Worm (Caenorhabditis elegans) whole organism, young adult: ENCODE data around the gene F08F3.6.

ENCODE experiments used
- B0019.2 ChIP-seq: fragments of 200-800 bp; sonication (Bioruptor generic); conservative IDR thresholded peaks from 2 replicates; pipeline ENCODE4 v1.3.6; 2022; ENCODE audit warnings: missing genetic modification reagents, missing genetic modification characterization, missing compliant biosample characterization
- F10E7.11 ChIP-seq: sonication (generic microtip); optimal IDR thresholded peaks from 2 replicates; lab custom pipeline; 2017; ENCODE audit warnings: mild to moderate bottlenecking, missing genetic modification characterization, moderate library complexity, missing compliant biosample characterization
- F22D6.2 ChIP-seq: sonication (generic microtip); optimal IDR thresholded peaks from 2 replicates; lab custom pipeline; 2016; ENCODE audit warnings: mild to moderate bottlenecking, missing genetic modification characterization, missing compliant biosample characterization
- F23B12.7 ChIP-seq: sonication (generic microtip); optimal IDR thresholded peaks from 2 replicates; lab custom pipeline; 2017; ENCODE audit warnings: missing genetic modification characterization, mild to moderate bottlenecking, missing compliant biosample characterization, antibody characterized with exemption, moderate library complexity; ENCODE audit not compliant: insufficient read depth
- F37B4.10 ChIP-seq: fragments of 200-800 bp; sonication (Bioruptor generic); IDR thresholded peaks from 2 replicates; pipeline ENCODE4 v1.3.6; 2022; ENCODE audit warnings: missing genetic modification characterization, missing compliant biosample characterization
- F49E8.2 ChIP-seq: sonication (generic microtip); optimal IDR thresholded peaks from 3 replicates; lab custom pipeline; 2017; ENCODE audit warnings: missing genetic modification characterization, mild to moderate bottlenecking, missing compliant biosample characterization, antibody characterized with exemption, moderate library complexity; ENCODE audit not compliant: insufficient read depth
- F52B5.7 ChIP-seq: sonication (generic microtip); optimal IDR thresholded peaks from 2 replicates; lab custom pipeline; 2016; ENCODE audit warnings: mild to moderate bottlenecking, missing genetic modification characterization, missing compliant biosample characterization
- F57C9.4 ChIP-seq: sonication (generic microtip); optimal IDR thresholded peaks from 2 replicates; lab custom pipeline; 2017; ENCODE audit warnings: mild to moderate bottlenecking, missing genetic modification characterization, missing compliant biosample characterization
- T07F8.4 ChIP-seq: sonication (generic microtip); optimal IDR thresholded peaks from 2 replicates; lab custom pipeline; 2016; ENCODE audit warnings: mild to moderate bottlenecking, missing genetic modification characterization, moderate library complexity, missing compliant biosample characterization
- T26A5.8 ChIP-seq: sonication (generic microtip); optimal IDR thresholded peaks from 2 replicates; lab custom pipeline; 2016; ENCODE audit warnings: missing genetic modification characterization, missing compliant biosample characterization
- Y53F4B.3 ChIP-seq: fragments of 200-800 bp; sonication (Bioruptor generic); IDR thresholded peaks from 2 replicates; pipeline ENCODE4 v1.3.6; 2022; ENCODE audit warnings: missing genetic modification reagents, missing genetic modification characterization, missing compliant biosample characterization
- Y79H2A.3 ChIP-seq: fragments of 200-800 bp; sonication (Bioruptor generic); conservative IDR thresholded peaks from 2 replicates; pipeline ENCODE4 v1.3.6; 2022; ENCODE audit warnings: missing genetic modification reagents, missing genetic modification characterization, missing compliant biosample characterization
- Y95B8A.8 ChIP-seq: fragments of 200-800 bp; sonication (Bioruptor generic); IDR thresholded peaks from 2 replicates; pipeline ENCODE4 v1.3.6; 2022; ENCODE audit warnings: missing genetic modification reagents, missing genetic modification characterization, missing compliant biosample characterization
- akir-1 ChIP-seq: fragments of 200-800 bp; sonication (Bioruptor generic); optimal IDR thresholded peaks from 2 replicates; lab custom pipeline; 2018; ENCODE audit warnings: mild to moderate bottlenecking, missing genetic modification characterization, moderate library complexity, missing compliant biosample characterization
- aptf-2 ChIP-seq: fragments of 200-800 bp; sonication (Bioruptor generic); conservative IDR thresholded peaks from 2 replicates; pipeline ENCODE4 v1.3.6; 2022; ENCODE audit warnings: missing genetic modification reagents, missing genetic modification characterization, missing compliant biosample characterization
- aptf-3 ChIP-seq: fragments of 200-800 bp; sonication (Bioruptor generic); IDR thresholded peaks from 2 replicates; pipeline ENCODE4 v1.3.6; 2022; ENCODE audit warnings: missing genetic modification characterization, missing compliant biosample characterization
- bed-1 ChIP-seq: fragments of 200-800 bp; sonication (Bioruptor generic); IDR thresholded peaks from 2 replicates; pipeline ENCODE4 v1.3.6; 2022; ENCODE audit warnings: missing genetic modification reagents, missing genetic modification characterization, missing compliant biosample characterization
- ccch-3 ChIP-seq: fragments of 200-800 bp; sonication (Bioruptor generic); optimal IDR thresholded peaks from 2 replicates; lab custom pipeline; 2018; ENCODE audit warnings: mild to moderate bottlenecking, missing genetic modification characterization, missing compliant biosample characterization
- cebp-1 ChIP-seq, 2 experiments: fragments of 200-800 bp in 1 of 2; sonication (Bioruptor generic) in 1 of 2; sonication (generic microtip) in 1 of 2; IDR thresholded peaks in 1 of 2; optimal IDR thresholded peaks in 1 of 2; 2 replicates each; pipeline versions ENCODE4 v1.3.6 to Lab custom; 2017 to 2022; ENCODE audit warnings: missing compliant biosample characterization in 2 of 2, missing genetic modification characterization in 2 of 2, mild to moderate bottlenecking in 1 of 2, missing genetic modification reagents in 1 of 2, moderate library complexity in 1 of 2
- ceh-91 ChIP-seq: fragments of 200-800 bp; sonication (Bioruptor generic); IDR thresholded peaks from 2 replicates; pipeline ENCODE4 v1.3.6; 2022; ENCODE audit warnings: missing genetic modification reagents, missing genetic modification characterization, missing compliant biosample characterization
- efl-1 ChIP-seq: fragments of 150-350 bp; optimal IDR thresholded peaks from 2 replicates; lab custom pipeline; 2014; ENCODE audit warnings: missing biosample characterization, missing genetic modification reagents, missing genetic modification characterization
- hlh-26 ChIP-seq: fragments of 200-800 bp; sonication (Bioruptor generic); conservative IDR thresholded peaks from 2 replicates; pipeline ENCODE4 v1.3.6; 2022; ENCODE audit warnings: missing genetic modification reagents, missing genetic modification characterization, missing compliant biosample characterization
- hmg-20 ChIP-seq: fragments of 200-800 bp; sonication (Bioruptor generic); IDR thresholded peaks from 2 replicates; pipeline ENCODE4 v1.3.6; 2022; ENCODE audit warnings: missing genetic modification reagents, missing genetic modification characterization, missing compliant biosample characterization
- hrde-1 ChIP-seq: sonication (generic microtip); optimal IDR thresholded peaks from 2 replicates; lab custom pipeline; 2016; ENCODE audit warnings: missing genetic modification characterization, mild to moderate bottlenecking, missing compliant biosample characterization, moderate library complexity, missing genotype, missing genetic modification reagents, borderline replicate concordance
- let-607 ChIP-seq, 2 experiments: fragments of 200-800 bp in 1 of 2; sonication (Bioruptor generic) in 1 of 2; sonication (generic microtip) in 1 of 2; optimal IDR thresholded peaks; 2 replicates each; lab custom pipeline; 2016 to 2018; ENCODE audit warnings: mild to moderate bottlenecking in 2 of 2, missing compliant biosample characterization in 2 of 2, missing genetic modification characterization in 2 of 2, moderate library complexity in 2 of 2, missing genotype in 1 of 2
- lin-26 ChIP-seq: fragments of 200-800 bp; sonication (Bioruptor generic); IDR thresholded peaks from 2 replicates; pipeline ENCODE4 v1.3.6; 2022; ENCODE audit warnings: missing genetic modification reagents, missing genetic modification characterization, missing compliant biosample characterization
- lin-35 ChIP-seq, 3 experiments: fragments of 150-350 bp in 2 of 3; sonication (generic microtip) in 1 of 3; optimal IDR thresholded peaks; 2 replicates each; lab custom pipeline; 2014 to 2018; ENCODE audit warnings: missing biosample characterization in 3 of 3, missing genetic modification characterization in 3 of 3, missing genetic modification reagents in 3 of 3
- lin-54 ChIP-seq: fragments of 200-800 bp; sonication (Bioruptor generic); optimal IDR thresholded peaks from 2 replicates; lab custom pipeline; 2018; ENCODE audit warnings: mild to moderate bottlenecking, missing genetic modification characterization, missing compliant biosample characterization
- lir-1 ChIP-seq: fragments of 200-800 bp; sonication (Bioruptor generic); conservative IDR thresholded peaks from 2 replicates; pipeline ENCODE4 v1.3.6; 2022; ENCODE audit warnings: missing genetic modification reagents, missing genetic modification characterization, missing compliant biosample characterization
- lsy-27 ChIP-seq: sonication (generic microtip); optimal IDR thresholded peaks from 2 replicates; lab custom pipeline; 2017; ENCODE audit warnings: missing genetic modification characterization, mild to moderate bottlenecking, missing compliant biosample characterization, antibody characterized with exemption, missing genotype, borderline replicate concordance; ENCODE audit not compliant: insufficient read depth
- madf-6 ChIP-seq: fragments of 200-800 bp; sonication (Bioruptor generic); IDR thresholded peaks from 2 replicates; pipeline ENCODE4 v1.3.6; 2022; ENCODE audit warnings: missing genetic modification reagents, missing genetic modification characterization, missing compliant biosample characterization
- madf-8 ChIP-seq: fragments of 200-800 bp; sonication (Bioruptor generic); conservative IDR thresholded peaks from 2 replicates; pipeline ENCODE4 v1.3.6; 2022; ENCODE audit warnings: missing genetic modification reagents, missing genetic modification characterization, missing compliant biosample characterization
- mxl-1 ChIP-seq: sonication (generic microtip); optimal IDR thresholded peaks from 2 replicates; lab custom pipeline; 2016; ENCODE audit warnings: missing genetic modification characterization, missing compliant biosample characterization
- nhr-27 ChIP-seq: fragments of 200-800 bp; sonication (Bioruptor generic); optimal IDR thresholded peaks from 2 replicates; lab custom pipeline; 2018; ENCODE audit warnings: mild to moderate bottlenecking, missing genetic modification characterization, moderate library complexity, missing compliant biosample characterization
- nhr-90 ChIP-seq: sonication (generic microtip); optimal IDR thresholded peaks from 2 replicates; lab custom pipeline; 2016; ENCODE audit warnings: missing genotype, mild to moderate bottlenecking, missing genetic modification characterization, missing compliant biosample characterization
- rcor-1 ChIP-seq: fragments of 200-800 bp; sonication (Bioruptor generic); IDR thresholded peaks from 2 replicates; pipeline ENCODE4 v1.3.6; 2022; ENCODE audit warnings: missing genetic modification reagents, missing genetic modification characterization, missing compliant biosample characterization
- rec-8 ChIP-seq, 2 experiments: sonication (generic microtip); optimal IDR thresholded peaks; 2 replicates each; lab custom pipeline; 2016; ENCODE audit warnings: mild to moderate bottlenecking in 2 of 2, missing genetic modification characterization in 2 of 2, missing genetic modification reagents in 2 of 2, missing genotype in 2 of 2, missing biosample characterization in 1 of 2, missing compliant biosample characterization in 1 of 2, moderate library complexity in 1 of 2
- repo-1 ChIP-seq: sonication (generic microtip); optimal IDR thresholded peaks from 2 replicates; lab custom pipeline; 2017; ENCODE audit warnings: mild to moderate bottlenecking, missing genetic modification characterization, missing compliant biosample characterization
- sea-2 ChIP-seq: fragments of 200-800 bp; sonication (Bioruptor generic); IDR thresholded peaks from 2 replicates; pipeline ENCODE4 v1.3.6; 2022; ENCODE audit warnings: missing genetic modification characterization, missing compliant biosample characterization
- tlf-1 ChIP-seq: fragments of 200-800 bp; sonication (Bioruptor generic); optimal IDR thresholded peaks from 2 replicates; lab custom pipeline; 2018; ENCODE audit warnings: mild to moderate bottlenecking, missing genetic modification characterization, missing compliant biosample characterization
- ztf-18 ChIP-seq: sonication (generic microtip); optimal IDR thresholded peaks from 2 replicates; lab custom pipeline; 2016; ENCODE audit warnings: missing genotype, mild to moderate bottlenecking, missing genetic modification characterization, missing compliant biosample characterization
- ztf-26 ChIP-seq: sonication (generic microtip); optimal IDR thresholded peaks from 2 replicates; lab custom pipeline; 2017; ENCODE audit warnings: missing genetic modification characterization, missing compliant biosample characterization
- ztf-6 ChIP-seq: fragments of 200-800 bp; sonication (Bioruptor generic); IDR thresholded peaks from 2 replicates; pipeline ENCODE4 v1.3.6; 2022; ENCODE audit warnings: missing genetic modification reagents, missing genetic modification characterization, missing compliant biosample characterization

Gene F08F3.6

ce11 chrV:5433020-5433419 lies 13.2 kb upstream of the F08F3.6 start, which contains the start of gene acl-6 (continued):
- no peak for TF ChIP-seq ccch-3 (GFP tag; lab: Kevin White, UChicago)
- no peak for TF ChIP-seq nhr-27 (tag; lab: Kevin White, UChicago)
- no peak for TF ChIP-seq rcor-1 (GFP tag; lab: Robert Waterston, UW)
- no peak for TF ChIP-seq hrde-1 (tag; lab: Kevin White, UChicago)
- TF ChIP-seq F23B12.7 (tag; lab: Kevin White, UChicago): peak; percentile 60
- TF ChIP-seq efl-1 (GFP tag; lab: Kevin White, UChicago): peak; percentile 43
- no peak for TF ChIP-seq ztf-26 (tag; lab: Kevin White, UChicago)
- no peak for TF ChIP-seq sea-2 (GFP tag; lab: Robert Waterston, UW)
- TF ChIP-seq lir-1 (GFP tag; lab: Robert Waterston, UW): no peak
- no peak for TF ChIP-seq B0019.2 (GFP tag; lab: Robert Waterston, UW)
- TF ChIP-seq lsy-27 (tag; lab: Kevin White, UChicago): no peak
- TF ChIP-seq Y79H2A.3 (GFP tag; lab: Robert Waterston, UW): no peak
- no peak for TF ChIP-seq F37B4.10 (GFP tag; lab: Robert Waterston, UW)
- TF ChIP-seq repo-1 (tag; lab: Kevin White, UChicago): no peak
- TF ChIP-seq ztf-6 (GFP tag; lab: Robert Waterston, UW): no peak
- TF ChIP-seq lin-26: no peak
- TF ChIP-seq hlh-26 (GFP tag; lab: Robert Waterston, UW): no peak
- no peak for TF ChIP-seq F49E8.2
- no peak for TF ChIP-seq Y95B8A.8 (GFP tag; lab: Robert Waterston, UW)
- no peak for TF ChIP-seq Y53F4B.3 (GFP tag; lab: Robert Waterston, UW)
- no peak for TF ChIP-seq T07F8.4 (tag; lab: Kevin White, UChicago)
- no peak for TF ChIP-seq aptf-3 (GFP tag; lab: Robert Waterston, UW)
- no peak for TF ChIP-seq bed-1
- no peak for TF ChIP-seq F10E7.11 (tag; lab: Kevin White, UChicago)
- no peak for TF ChIP-seq rec-8 (tag; optimal IDR thresholded peaks at IDR 0.05; lab: Kevin White, UChicago)
- TF ChIP-seq madf-6: no peak
- no peak for TF ChIP-seq cebp-1 (GFP tag; IDR thresholded peaks at IDR 0.05; lab: Robert Waterston, UW)
- TF ChIP-seq cebp-1 (tag; optimal IDR thresholded peaks at IDR 0.05; lab: Kevin White, UChicago): peak; percentile 51
- no peak for TF ChIP-seq tlf-1 (GFP tag; lab: Kevin White, UChicago)
- peak; percentile 1 for TF ChIP-seq nhr-90
- TF ChIP-seq F57C9.4 (tag; lab: Kevin White, UChicago): no peak
- no peak for TF ChIP-seq T26A5.8 (tag; lab: Kevin White, UChicago)
- no peak for TF ChIP-seq F22D6.2 (tag; lab: Kevin White, UChicago)
- TF ChIP-seq lin-35 (GFP tag; optimal IDR thresholded peaks at IDR 0.05; lab: Kevin White, UChicago): peak in 1 of 3 experiments; percentile 73
- TF ChIP-seq akir-1: no peak
- TF ChIP-seq ztf-18: peak; percentile 30
- no peak for TF ChIP-seq hmg-20 (GFP tag; lab: Robert Waterston, UW)
- TF ChIP-seq mxl-1: no peak
- no peak for TF ChIP-seq aptf-2 (GFP tag; lab: Robert Waterston, UW)
- peak in 1 of 2 experiments; percentile 16 for TF ChIP-seq let-607 (tag; optimal IDR thresholded peaks at IDR 0.05; lab: Kevin White, UChicago)
- TF ChIP-seq F52B5.7: no peak
- TF ChIP-seq ceh-91 (GFP tag; lab: Robert Waterston, UW): no peak
- TF ChIP-seq lin-54 (GFP tag; lab: Kevin White, UChicago): peak; percentile 86
- TF ChIP-seq madf-8 (GFP tag; lab: Robert Waterston, UW): no peak
